Fruit fly (Drosophila melanogaster): ENCODE measurements around the gene CG31008.

- TF ChIP-seq ttk (optimal IDR thresholded peaks at IDR 0.05) (no peak), Sin3A (optimal IDR thresholded peaks at IDR 0.05) (no peak)
Observed at dm6 chr3R:31019662-31020061, 29.9 kb upstream of the CG31008 start.
